Worm (Caenorhabditis elegans) whole organism, midembryonic: ENCODE measurements around the gene fbxb-95.

ENCODE experiments used
- flt-1 ChIP-seq: fragments of 200-800 bp; sonication (Bioruptor generic); IDR thresholded peaks from 2 replicates; pipeline ENCODE4 v1.3.6; 2022; ENCODE audit warnings: missing genetic modification characterization, missing compliant biosample characterization
- klf-2 ChIP-seq: fragments of 200-800 bp; sonication (Bioruptor generic); conservative IDR thresholded peaks from 2 replicates; pipeline ENCODE4 v1.3.6; 2022; ENCODE audit warnings: missing genetic modification reagents, missing genetic modification characterization, missing compliant biosample characterization
- ztf-29 ChIP-seq: fragments of 200-800 bp; sonication (Bioruptor generic); IDR thresholded peaks from 2 replicates; pipeline ENCODE4 v1.3.6; 2022; ENCODE audit warnings: missing genetic modification reagents, missing genetic modification characterization, missing compliant biosample characterization

DNA sequence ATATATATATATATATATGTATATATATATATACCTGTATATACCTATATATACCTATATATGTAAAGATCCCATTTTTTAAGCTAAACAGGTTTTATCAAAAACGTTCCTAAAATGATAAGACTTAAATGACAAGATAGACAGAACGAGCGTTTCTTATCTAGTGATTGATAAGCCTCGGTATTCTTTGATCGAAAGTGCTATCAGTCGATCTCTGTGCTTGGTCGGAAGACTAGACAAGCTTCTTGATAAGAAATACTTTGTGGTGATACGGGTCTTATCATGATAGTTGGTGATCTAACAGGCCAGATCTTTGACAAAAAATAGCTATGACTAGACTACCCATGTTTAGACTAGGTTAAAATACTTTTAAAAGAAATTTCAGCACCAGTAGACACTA, 2.5 kb upstream of the fbxb-95 start:
- TF ChIP-seq klf-2 (GFP tag; lab: Robert Waterston, UW): no peak
- TF ChIP-seq ztf-29 (GFP tag; lab: Robert Waterston, UW): no peak
- TF ChIP-seq flt-1: no peak
